Worm (Caenorhabditis elegans) whole organism, L1 larva: ENCODE measurements around the gene R07B1.8.

ENCODE experiments used
- C16A3.4 ChIP-seq: fragments of 150-350 bp; optimal IDR thresholded peaks from 2 replicates; lab custom pipeline; 2014; ENCODE audit warnings: missing biosample characterization, missing genetic modification characterization
- C34B4.2 ChIP-seq: sonication (generic microtip); optimal IDR thresholded peaks from 2 replicates; lab custom pipeline; 2017; ENCODE audit warnings: mild to moderate bottlenecking, missing genetic modification characterization, missing compliant biosample characterization
- blmp-1 ChIP-seq: fragments of 150-350 bp; optimal IDR thresholded peaks from 2 replicates; lab custom pipeline; 2014; ENCODE audit warnings: missing biosample characterization, missing genetic modification characterization
- ceh-63 ChIP-seq: fragments of 200-800 bp; sonication (Bioruptor generic); optimal IDR thresholded peaks from 2 replicates; lab custom pipeline; 2018; ENCODE audit warnings: mild to moderate bottlenecking, missing genetic modification characterization, missing compliant biosample characterization
- ceh-82 ChIP-seq, 3 experiments: fragments of 150-350 bp in 1 of 3; sonication (generic microtip) in 2 of 3; optimal IDR thresholded peaks; 2 replicates each; lab custom pipeline; 2014 to 2017; ENCODE audit warnings: missing biosample characterization in 3 of 3, missing genetic modification characterization in 3 of 3
- ceh-88 ChIP-seq: fragments of 200-800 bp; sonication (Bioruptor generic); IDR thresholded peaks from 2 replicates; pipeline ENCODE4 v1.3.6; 2022; ENCODE audit warnings: missing genetic modification characterization, missing compliant biosample characterization
- dsc-1 ChIP-seq: sonication (generic microtip); optimal IDR thresholded peaks from 2 replicates; lab custom pipeline; 2016; ENCODE audit warnings: mild to moderate bottlenecking, missing genetic modification characterization, missing compliant biosample characterization
- efl-1 ChIP-seq, 4 experiments: fragments of 150-350 bp; optimal IDR thresholded peaks in 3 of 4; peaks in 1 of 4; 1 replicate in 1 of 4; 2 replicates in 3 of 4; lab custom pipeline; 2014; ENCODE audit warnings: missing biosample characterization in 2 of 4, missing genetic modification characterization in 2 of 4, missing genetic modification reagents in 2 of 4
- efl-3 ChIP-seq: fragments of 200-800 bp; sonication (Bioruptor generic); optimal IDR thresholded peaks from 2 replicates; lab custom pipeline; 2018; ENCODE audit warnings: mild to moderate bottlenecking, missing genetic modification characterization, missing compliant biosample characterization
- elt-2 ChIP-seq: sonication (generic microtip); optimal IDR thresholded peaks from 2 replicates; lab custom pipeline; 2016; ENCODE audit warnings: missing genetic modification characterization, mild to moderate bottlenecking, inconsistent platforms, missing compliant biosample characterization, missing genetic modification reagents
- fos-1 ChIP-seq: fragments of 150-350 bp; optimal IDR thresholded peaks from 2 replicates; lab custom pipeline; 2014; ENCODE audit warnings: missing biosample characterization, missing genetic modification characterization
- hlh-4 ChIP-seq: sonication (generic microtip); optimal IDR thresholded peaks from 2 replicates; lab custom pipeline; 2016; ENCODE audit warnings: mild to moderate bottlenecking, missing genetic modification characterization, missing compliant biosample characterization
- isw-1 ChIP-seq: fragments of 200-800 bp; sonication (Bioruptor generic); IDR thresholded peaks from 2 replicates; pipeline ENCODE4 v1.3.6; 2022; ENCODE audit warnings: missing genetic modification characterization, missing compliant biosample characterization
- jun-1 ChIP-seq: fragments of 150-350 bp; optimal IDR thresholded peaks from 2 replicates; lab custom pipeline; 2014; ENCODE audit warnings: missing biosample characterization, missing genetic modification reagents, missing genetic modification characterization
- lin-13 ChIP-seq: fragments of 150-350 bp; optimal IDR thresholded peaks from 2 replicates; lab custom pipeline; 2014; ENCODE audit warnings: missing biosample characterization, missing genetic modification reagents, missing genetic modification characterization
- lin-14 ChIP-seq: fragments of 200-800 bp; sonication (Bioruptor generic); optimal IDR thresholded peaks from 2 replicates; lab custom pipeline; 2018; ENCODE audit warnings: mild to moderate bottlenecking, missing genetic modification characterization, moderate library complexity, missing compliant biosample characterization
- lin-35 ChIP-seq, 2 experiments: fragments of 150-350 bp; optimal IDR thresholded peaks; 2 replicates each; lab custom pipeline; 2014; ENCODE audit warnings: missing biosample characterization in 2 of 2, missing genetic modification characterization in 2 of 2, missing genetic modification reagents in 2 of 2
- lir-3 ChIP-seq: sonication (generic microtip); optimal IDR thresholded peaks from 2 replicates; lab custom pipeline; 2016; ENCODE audit warnings: mild to moderate bottlenecking, missing genetic modification characterization, moderate library complexity, missing compliant biosample characterization; ENCODE audit not compliant: poor library complexity
- lsy-2 ChIP-seq, 2 experiments: fragments of 150-350 bp; optimal IDR thresholded peaks; 2 replicates each; lab custom pipeline; 2014; ENCODE audit warnings: missing biosample characterization in 2 of 2, missing genetic modification characterization in 2 of 2
- mab-9 ChIP-seq: fragments of 200-800 bp; sonication (Bioruptor generic); IDR thresholded peaks from 2 replicates; pipeline ENCODE4 v1.3.6; 2022; ENCODE audit warnings: missing genetic modification reagents, missing genetic modification characterization, missing compliant biosample characterization
- nhr-19 ChIP-seq: fragments of 200-800 bp; sonication (Bioruptor generic); conservative IDR thresholded peaks from 2 replicates; pipeline ENCODE4 v1.3.6; 2022; ENCODE audit warnings: missing genetic modification characterization, missing compliant biosample characterization
- nhr-47 ChIP-seq: sonication (generic microtip); optimal IDR thresholded peaks from 2 replicates; lab custom pipeline; 2016; ENCODE audit warnings: mild to moderate bottlenecking, missing genetic modification characterization, moderate library complexity, missing compliant biosample characterization
- nhr-84 ChIP-seq: sonication (generic microtip); optimal IDR thresholded peaks from 2 replicates; lab custom pipeline; 2017; ENCODE audit warnings: missing biosample characterization, missing genetic modification characterization
- pag-3 ChIP-seq: sonication (generic microtip); optimal IDR thresholded peaks from 2 replicates; lab custom pipeline; 2017; ENCODE audit warnings: missing genetic modification characterization, mild to moderate bottlenecking, missing compliant biosample characterization, antibody characterized with exemption, borderline replicate concordance; ENCODE audit not compliant: insufficient read depth
- pax-3 ChIP-seq: fragments of 200-800 bp; sonication (Bioruptor generic); optimal IDR thresholded peaks from 2 replicates; lab custom pipeline; 2018; ENCODE audit warnings: mild to moderate bottlenecking, missing genetic modification characterization, moderate library complexity, missing compliant biosample characterization
- pqm-1 ChIP-seq: sonication (generic microtip); optimal IDR thresholded peaks from 3 replicates; lab custom pipeline; 2017; ENCODE audit warnings: missing biosample characterization, missing genetic modification characterization
- sox-4 ChIP-seq: sonication (generic microtip); optimal IDR thresholded peaks from 2 replicates; lab custom pipeline; 2016; ENCODE audit warnings: missing genetic modification characterization, missing compliant biosample characterization
- sup-37 ChIP-seq: fragments of 200-800 bp; sonication (Bioruptor generic); optimal IDR thresholded peaks from 2 replicates; lab custom pipeline; 2018; ENCODE audit warnings: mild to moderate bottlenecking, missing genetic modification characterization, missing compliant biosample characterization
- swsn-7 ChIP-seq: sonication (generic microtip); optimal IDR thresholded peaks from 2 replicates; lab custom pipeline; 2016; ENCODE audit warnings: missing genetic modification characterization, missing compliant biosample characterization
- tbx-2 ChIP-seq: sonication (generic microtip); optimal IDR thresholded peaks from 2 replicates; lab custom pipeline; 2016; ENCODE audit warnings: missing genetic modification characterization, missing compliant biosample characterization
- tlp-1 ChIP-seq: fragments of 150-350 bp; optimal IDR thresholded peaks from 2 replicates; lab custom pipeline; 2014; ENCODE audit warnings: missing biosample characterization, missing genetic modification characterization
- unc-30 ChIP-seq: sonication (generic microtip); optimal IDR thresholded peaks from 2 replicates; lab custom pipeline; 2017; ENCODE audit warnings: missing biosample characterization, missing genetic modification characterization
- ztf-4 ChIP-seq: fragments of 150-350 bp; optimal IDR thresholded peaks from 2 replicates; lab custom pipeline; 2014; ENCODE audit warnings: missing biosample characterization, missing genetic modification characterization

R07B1.8 gene

ce11 chrX:9892323-9892722 is 19.9 kb upstream of the R07B1.8 start, which contains the start of gene F21G4.1:
TSS of gene F21G4.1 (minus strand) at chrX:9892328.
- TF ChIP-seq ztf-4 (tag; lab: Kevin White, UChicago) (no peak), lin-14 (GFP tag; lab: Kevin White, UChicago) (peak; percentile 13), elt-2 (tag; lab: Kevin White, UChicago) (peak; percentile 13), tlp-1 (tag; lab: Kevin White, UChicago) (no peak)
- TF ChIP-seq, all 84 proteins: peak for 2

ce11 chrX:9883837-9884324 is 11.4 kb upstream of the R07B1.8 start, which contains the start of gene mrp-4:
TSS of gene mrp-4 (plus strand) at chrX:9884274.
- TF ChIP-seq sox-4 (tag; lab: Kevin White, UChicago): no peak
- TF ChIP-seq unc-30 (tag; lab: Kevin White, UChicago): no peak
- TF ChIP-seq C16A3.4 (tag; lab: Kevin White, UChicago): no peak
- no peak for TF ChIP-seq nhr-47 (tag; lab: Kevin White, UChicago)
- no peak for TF ChIP-seq swsn-7 (tag; lab: Kevin White, UChicago)
- no peak for TF ChIP-seq hlh-4 (tag; lab: Kevin White, UChicago)
- TF ChIP-seq nhr-84 (tag; lab: Kevin White, UChicago): no peak
- no peak for TF ChIP-seq blmp-1
- TF ChIP-seq C34B4.2: no peak
- no peak for TF ChIP-seq isw-1 (GFP tag; lab: Robert Waterston, UW)
- TF ChIP-seq lsy-2 (tag; optimal IDR thresholded peaks at IDR 0.05; lab: Kevin White, UChicago): no peak
- no peak for TF ChIP-seq dsc-1 (tag; lab: Kevin White, UChicago)
- TF ChIP-seq fos-1 (tag; lab: Kevin White, UChicago): no peak
- TF ChIP-seq ceh-63 (GFP tag; lab: Kevin White, UChicago): no peak
- no peak for TF ChIP-seq sup-37 (GFP tag; lab: Kevin White, UChicago)
- no peak for TF ChIP-seq lin-35 (GFP tag; optimal IDR thresholded peaks at IDR 0.05; lab: Kevin White, UChicago)

ce11 chrX:9882572-9882971 is 10.1 kb upstream of the R07B1.8 start:
- TF ChIP-seq elt-2 (tag; lab: Kevin White, UChicago) (peak; percentile 55), efl-1 (optimal IDR thresholded peaks at IDR 0.05; lab: Kevin White, UChicago) (no peak), efl-1 (GFP tag; optimal IDR thresholded peaks at IDR 0.05 in 1 of 2; lab: Kevin White, UChicago) (peak in 1 of 2 experiments; percentile 62), lin-13 (GFP tag; lab: Kevin White, UChicago) (no peak)

- TF ChIP-seq pqm-1 (no peak), lir-3 (tag; lab: Kevin White, UChicago) (no peak), dsc-1 (tag; lab: Kevin White, UChicago) (no peak), sox-4 (tag; lab: Kevin White, UChicago) (no peak), ceh-82 (tag; optimal IDR thresholded peaks at IDR 0.05; lab: Kevin White, UChicago) (no peak), ztf-4 (tag; lab: Kevin White, UChicago) (no peak), tbx-2 (tag; lab: Kevin White, UChicago) (no peak), pax-3 (tag; lab: Kevin White, UChicago) (no peak), jun-1 (tag; lab: Kevin White, UChicago) (no peak), ceh-63 (GFP tag; lab: Kevin White, UChicago) (no peak), efl-3 (GFP tag; lab: Kevin White, UChicago) (no peak), nhr-19 (GFP tag; lab: Robert Waterston, UW) (no peak), C16A3.4 (tag; lab: Kevin White, UChicago) (no peak), mab-9 (GFP tag; lab: Robert Waterston, UW) (no peak), pag-3 (no peak), ceh-88 (GFP tag; lab: Robert Waterston, UW) (no peak)
Measured at ce11 chrX:9882112-9882511, 9.7 kb upstream of the R07B1.8 start, which contains the start of gene glo-1. TSS of gene glo-1 (minus strand) at chrX:9882212.
